Fruit fly (Drosophila melanogaster) whole organism, larva: Measurements from ENCODE around the gene RecQ5.

Experiments
- noc ChIP-seq: fragments of 200-800 bp; sonication (Bioruptor generic); optimal IDR thresholded peaks from 3 replicates; lab custom pipeline; 2019; ENCODE audit warnings: missing biosample characterization, mild to moderate bottlenecking, missing genetic modification characterization, moderate library complexity

The RecQ5 gene

DNA sequence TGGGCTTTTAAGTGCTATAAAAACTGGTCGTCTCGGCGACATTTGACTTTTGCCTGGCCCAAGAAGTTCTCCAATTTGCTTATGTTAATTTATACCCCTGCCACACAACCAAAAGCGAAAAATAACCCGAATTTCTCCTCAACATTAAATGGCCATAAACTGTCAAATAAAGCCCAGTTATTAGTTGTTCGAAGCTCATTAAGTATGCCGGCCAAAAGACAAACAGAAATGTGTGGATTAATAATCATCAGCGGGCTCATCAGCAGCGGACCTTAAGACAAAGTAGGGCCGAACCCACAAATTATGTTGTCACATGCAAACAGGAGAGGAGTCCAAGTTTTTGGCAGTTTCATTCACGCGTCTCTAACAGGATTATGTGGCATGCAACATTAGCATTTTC lies 23.3 kb upstream of the RecQ5 start:
- no peak for TF ChIP-seq noc (tag; lab: Kevin White, UChicago)

DNA sequence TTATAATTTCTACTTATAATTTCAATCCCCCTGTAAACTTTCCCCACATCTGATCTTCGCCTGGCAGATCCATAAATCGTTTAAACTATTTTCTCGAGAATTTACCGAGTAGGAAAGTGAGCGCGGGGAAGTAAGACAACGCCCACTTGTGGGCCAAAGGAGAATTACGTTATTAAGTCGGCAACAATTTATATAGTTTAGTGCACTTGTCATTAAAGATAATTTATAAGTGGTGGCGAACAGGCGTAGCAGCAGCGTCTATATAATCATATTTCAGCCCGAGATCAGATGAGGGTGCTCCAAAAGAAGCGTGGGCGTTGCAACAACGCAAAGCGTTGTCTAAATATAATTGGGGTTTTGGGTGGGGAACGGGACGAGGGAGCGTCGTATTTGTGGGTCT lies 22.9 kb upstream of the RecQ5 start:
- no peak for TF ChIP-seq noc (tag; lab: Kevin White, UChicago)

DNA sequence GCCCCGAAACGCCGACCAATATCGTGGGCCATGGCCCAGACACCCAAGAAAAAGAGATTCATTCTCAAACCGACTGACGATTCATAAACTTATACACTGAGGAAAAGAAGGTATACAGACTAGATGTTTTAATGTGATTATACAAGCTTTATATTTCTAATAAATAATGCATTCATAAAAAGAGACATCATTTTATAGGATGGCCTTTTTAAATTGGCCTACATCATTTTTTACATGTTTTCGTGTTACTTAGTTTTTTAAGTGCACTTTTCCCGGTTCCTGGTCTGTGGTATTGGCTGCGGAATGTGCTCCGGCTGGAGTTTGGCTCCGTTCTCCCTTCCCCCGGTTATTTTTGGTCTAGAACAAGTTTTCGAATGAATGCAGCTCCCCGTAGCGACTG lies 20.7 kb upstream of the RecQ5 start:
- TF ChIP-seq noc (tag; lab: Kevin White, UChicago): no peak

DNA sequence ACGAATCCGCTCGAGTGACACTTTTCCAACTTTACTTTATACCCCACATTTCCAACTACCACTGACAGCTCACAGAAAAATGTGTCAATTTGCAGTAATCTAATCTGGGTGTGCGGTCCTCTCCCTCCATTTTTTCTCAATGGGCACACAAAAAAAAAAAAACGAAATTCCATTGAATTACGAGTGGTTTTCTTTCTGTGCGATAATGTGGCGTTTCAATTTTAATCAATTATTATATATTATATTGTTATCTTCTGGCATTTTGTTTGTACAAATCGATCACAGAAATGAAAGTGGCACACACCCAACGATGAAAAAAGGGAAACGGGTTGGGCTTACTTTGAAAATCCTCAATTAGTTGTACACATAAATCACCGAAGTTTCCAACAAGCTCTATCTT lies 18.5 kb upstream of the RecQ5 start:
- TF ChIP-seq noc (tag; lab: Kevin White, UChicago): no peak

DNA sequence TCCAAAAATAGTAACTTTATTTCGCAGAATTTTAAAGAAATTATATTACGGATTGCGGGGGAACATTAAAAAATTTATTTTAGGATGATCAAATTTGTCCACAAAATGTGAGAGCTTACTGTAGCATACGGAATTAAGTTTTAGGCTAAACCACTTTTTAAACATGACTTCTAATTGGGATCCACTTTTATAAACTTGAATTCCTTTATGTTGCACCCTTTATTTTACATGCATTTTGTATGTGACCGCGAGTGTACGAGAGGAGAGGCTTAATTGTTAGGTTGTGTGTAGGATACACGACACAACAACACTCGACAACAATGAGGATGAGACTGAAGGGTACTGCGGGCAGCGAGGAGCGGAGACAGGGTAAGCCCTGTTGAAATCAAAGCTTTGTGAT lies 17.0 kb upstream of the RecQ5 start:
- TF ChIP-seq noc (tag; lab: Kevin White, UChicago): no peak

DNA sequence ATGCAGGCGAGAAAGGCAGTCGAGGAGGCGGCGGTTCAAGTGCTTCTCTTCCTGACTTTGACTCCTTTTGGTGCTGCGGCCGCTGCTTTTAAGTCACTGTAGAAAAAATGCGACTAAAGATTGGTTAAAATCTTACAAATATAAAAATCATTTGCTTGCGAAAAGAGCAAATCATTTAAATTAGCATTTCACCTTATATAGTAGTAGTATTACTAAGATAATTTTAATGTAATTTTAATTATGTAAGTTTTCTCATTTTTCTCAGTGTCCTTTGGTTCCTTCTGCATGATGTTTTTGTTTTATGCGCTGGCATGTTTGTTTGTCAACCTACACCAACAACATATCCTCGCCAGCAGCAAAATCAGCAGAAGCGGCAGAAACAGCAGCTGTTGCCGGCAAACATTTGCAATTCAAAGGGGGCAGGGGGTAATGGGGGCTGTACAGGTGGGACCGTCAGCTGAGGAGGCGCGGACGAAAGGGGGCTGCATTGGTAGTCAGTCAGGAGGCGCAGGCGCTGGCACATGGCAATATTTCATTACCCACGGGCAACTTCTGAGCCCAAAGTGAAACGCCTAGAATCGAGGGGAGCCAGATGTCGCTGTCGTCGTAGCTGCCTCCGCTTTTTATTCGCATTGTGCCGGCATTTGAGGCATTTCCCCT lies 15.5 kb upstream of the RecQ5 start:
- no peak for TF ChIP-seq noc (tag; lab: Kevin White, UChicago)

DNA sequence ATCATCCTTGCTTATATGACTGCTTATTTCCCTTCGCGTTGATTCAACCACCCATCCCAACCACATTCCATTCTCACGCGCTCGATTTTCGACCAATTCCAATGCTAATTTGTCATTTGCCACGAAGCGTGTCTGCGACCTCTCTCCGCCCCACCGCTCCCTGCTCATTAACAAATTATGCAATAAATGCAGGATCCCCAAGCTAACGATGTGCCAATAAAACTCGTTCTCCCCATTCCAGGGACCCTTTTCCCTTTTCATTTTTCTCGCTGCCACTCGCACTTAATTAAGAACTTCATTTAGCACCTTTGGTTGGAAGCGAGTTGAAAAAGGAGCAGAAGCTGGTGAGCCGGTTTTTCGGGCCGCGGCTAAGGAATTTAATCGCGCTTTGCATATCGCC lies 14.1 kb upstream of the RecQ5 start:
- TF ChIP-seq noc (tag; lab: Kevin White, UChicago): no peak

DNA sequence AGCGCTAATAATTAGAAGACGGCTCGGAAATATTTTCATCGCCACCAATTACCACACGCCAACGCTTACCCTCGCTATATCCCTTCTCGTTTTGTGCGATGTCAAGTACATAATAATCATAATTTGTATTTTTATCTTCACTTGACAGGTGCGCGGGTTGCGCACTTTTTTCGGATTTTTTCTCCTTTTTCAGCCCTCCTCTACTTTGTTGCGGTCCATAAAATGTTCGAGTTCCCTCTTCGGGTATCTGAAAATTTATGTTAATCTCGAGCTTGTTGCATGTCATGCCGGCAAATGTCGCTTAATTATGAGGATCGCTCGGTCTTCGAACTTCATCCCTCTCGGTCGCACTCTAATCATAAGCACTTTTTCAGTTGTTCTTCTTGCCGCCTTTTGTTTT lies 13.2 kb upstream of the RecQ5 start:
- no peak for TF ChIP-seq noc (tag; lab: Kevin White, UChicago)

DNA sequence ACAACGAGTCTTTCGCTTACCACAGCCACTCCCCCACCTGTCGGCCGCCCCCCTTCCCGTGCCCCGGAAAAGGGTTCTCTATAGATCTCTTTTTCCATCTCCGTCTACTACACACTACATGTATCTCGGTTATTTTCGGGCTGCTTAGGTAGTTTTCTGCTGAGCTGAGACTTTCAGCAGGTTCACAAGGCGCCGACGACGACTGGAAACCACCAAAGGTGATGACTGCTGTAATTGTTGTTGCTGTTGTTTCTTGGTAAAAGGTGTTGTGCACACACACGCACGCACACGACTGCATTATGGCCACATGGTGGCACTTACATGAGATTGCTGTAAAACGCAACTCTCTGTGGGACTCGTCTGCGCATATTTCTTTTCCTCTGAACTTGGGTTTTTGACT lies 11.8 kb upstream of the RecQ5 start:
- TF ChIP-seq noc (tag; lab: Kevin White, UChicago): no peak

DNA sequence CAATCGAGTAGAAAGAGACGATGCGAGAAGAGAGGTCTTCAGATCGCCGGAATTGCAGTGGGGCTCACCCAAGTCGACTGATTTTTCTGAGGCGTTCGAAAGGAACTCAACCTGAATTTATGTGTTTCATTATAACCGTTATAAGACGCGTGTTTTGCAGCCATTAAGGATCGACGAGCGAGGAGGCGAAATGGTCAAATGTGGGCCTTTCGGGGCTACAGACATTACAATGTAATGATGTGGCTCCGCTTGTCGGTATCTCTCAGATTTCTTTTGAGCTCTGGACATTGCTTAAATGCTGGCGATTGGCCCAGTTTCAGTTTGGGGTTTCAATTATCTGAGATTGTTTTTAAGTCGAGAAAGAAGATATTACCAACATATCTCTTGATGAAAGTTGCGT lies 10.9 kb upstream of the RecQ5 start:
- no peak for TF ChIP-seq noc (tag; lab: Kevin White, UChicago)

DNA sequence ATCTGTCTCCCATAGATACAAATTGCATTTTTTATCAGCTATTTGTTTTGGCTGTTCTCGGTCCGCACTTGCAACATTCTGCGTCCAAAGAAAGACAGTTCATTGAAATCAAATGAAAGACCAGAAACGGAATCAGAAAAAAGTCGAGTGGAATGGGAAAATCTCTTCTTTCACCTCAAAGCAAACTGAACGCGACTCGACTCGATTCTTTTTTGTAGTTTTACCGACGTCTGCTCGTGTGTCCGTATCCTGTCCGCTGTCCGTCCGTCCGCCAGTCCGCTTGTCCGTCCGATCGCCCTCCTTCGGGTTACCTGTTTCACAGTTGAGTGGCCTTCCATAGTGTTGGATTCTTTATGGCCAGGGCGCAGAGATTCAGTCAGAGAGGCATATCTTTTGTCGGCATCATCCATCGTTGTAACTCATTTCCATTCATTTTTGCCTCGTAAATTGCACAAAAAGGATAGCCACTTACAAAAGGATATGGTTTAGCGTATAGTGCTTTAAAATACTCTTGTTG lies 10.2 kb upstream of the RecQ5 start:
- no peak for TF ChIP-seq noc (tag; lab: Kevin White, UChicago)

DNA sequence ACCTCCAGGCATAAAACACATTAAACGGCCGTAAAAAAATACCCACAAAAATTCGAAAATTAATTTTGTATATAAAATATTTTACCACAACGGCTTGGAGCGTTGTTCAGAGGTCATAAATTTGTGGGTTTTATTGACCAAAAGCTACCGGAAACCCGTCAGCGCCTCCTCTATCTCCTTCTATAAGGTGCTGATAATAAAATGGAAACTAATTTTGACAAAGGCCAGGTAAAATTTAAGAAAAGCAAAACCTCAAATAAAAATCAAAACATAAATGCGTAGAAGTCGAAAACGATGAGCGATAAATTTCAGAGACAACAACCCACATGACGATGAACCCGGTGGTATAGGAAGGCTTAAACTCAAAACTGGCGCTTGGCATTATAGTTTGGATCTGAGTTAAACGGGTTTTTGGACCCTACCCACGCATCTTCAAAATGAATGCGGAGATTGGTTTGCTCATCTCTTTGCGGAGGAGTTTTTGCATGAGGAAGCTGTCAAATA lies 9.0 kb upstream of the RecQ5 start:
- peak; percentile 13 for TF ChIP-seq noc (tag; lab: Kevin White, UChicago)

DNA sequence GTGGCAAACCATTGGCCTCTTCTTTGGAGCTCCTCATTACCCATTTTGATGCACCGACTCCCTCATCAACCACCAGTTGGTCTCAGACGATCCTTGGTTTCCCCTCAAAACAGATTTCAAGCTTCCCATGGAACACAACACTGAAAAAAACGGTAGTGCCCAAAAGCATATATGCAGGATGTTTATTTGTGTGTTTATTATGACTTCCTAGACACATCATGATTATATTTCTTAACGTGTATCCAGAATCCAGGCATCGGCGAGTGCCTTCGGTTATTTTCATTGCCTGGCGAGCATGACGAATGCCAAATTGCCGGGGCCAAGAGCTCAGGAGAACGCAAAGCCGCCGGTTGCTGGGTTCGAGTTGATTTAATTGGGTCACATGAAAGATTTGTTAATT lies 7.9 kb upstream of the RecQ5 start:
- no peak for TF ChIP-seq noc (tag; lab: Kevin White, UChicago)

DNA sequence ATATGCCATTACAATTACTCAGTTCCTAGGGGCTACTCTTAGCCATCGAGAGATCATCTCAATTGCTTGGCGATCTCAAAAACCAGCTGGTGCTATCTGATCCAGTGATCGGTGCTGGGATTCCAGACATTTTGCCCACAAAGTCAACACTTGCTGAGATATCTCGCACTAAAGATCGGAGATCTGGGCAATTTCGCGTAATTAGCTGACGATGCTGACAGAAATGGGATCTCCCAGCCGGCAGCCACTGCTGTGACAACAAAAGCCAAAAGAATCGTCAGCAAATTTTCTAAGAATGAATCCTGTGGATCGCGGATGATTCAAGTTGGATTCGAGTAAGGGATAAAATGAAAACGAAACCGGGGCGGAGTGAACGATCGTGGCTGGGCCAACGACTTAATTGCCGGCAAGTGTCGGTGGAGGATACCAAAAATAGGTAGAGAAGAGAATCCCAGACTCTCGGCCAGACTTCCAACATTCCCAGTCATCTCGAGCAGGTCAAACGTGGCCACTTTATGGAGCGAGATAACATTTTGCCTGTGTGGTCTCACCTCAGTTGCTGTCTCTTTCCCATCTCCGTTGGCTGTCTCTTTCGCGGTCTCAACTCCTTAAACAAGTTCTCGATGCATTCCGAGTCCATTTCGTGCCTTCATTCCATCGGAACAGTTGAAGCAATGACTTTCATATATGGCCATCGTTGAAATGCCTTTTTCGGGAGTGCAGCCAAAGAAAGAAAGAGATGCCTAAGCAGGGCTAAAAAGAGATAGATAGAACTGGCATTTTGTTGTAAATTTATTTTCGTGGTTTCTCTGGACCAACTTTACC lies 6.0 kb upstream of the RecQ5 start:
- TF ChIP-seq noc (tag; lab: Kevin White, UChicago): no peak

DNA sequence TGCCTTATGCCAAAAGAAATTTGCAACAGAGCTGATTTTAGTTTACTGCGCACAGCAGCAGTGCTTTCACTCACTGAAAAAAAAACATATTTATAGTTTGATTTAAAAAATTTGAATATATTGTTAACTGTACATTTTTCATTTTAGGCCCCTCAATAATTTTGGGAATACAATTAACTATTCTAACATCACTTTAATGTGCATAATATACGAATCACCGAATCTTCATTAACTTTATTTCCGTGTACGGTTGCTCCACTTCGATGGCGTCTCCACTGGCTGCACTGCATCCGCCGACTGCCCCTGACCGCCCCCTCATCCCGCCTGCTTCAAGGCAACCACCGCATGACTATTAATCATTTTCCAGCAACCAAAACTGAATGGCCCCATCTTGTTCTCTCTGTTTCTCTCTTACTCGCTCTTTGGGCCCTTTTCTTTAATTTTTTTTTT lies 4.9 kb upstream of the RecQ5 start:
- no peak for TF ChIP-seq noc (tag; lab: Kevin White, UChicago)

DNA sequence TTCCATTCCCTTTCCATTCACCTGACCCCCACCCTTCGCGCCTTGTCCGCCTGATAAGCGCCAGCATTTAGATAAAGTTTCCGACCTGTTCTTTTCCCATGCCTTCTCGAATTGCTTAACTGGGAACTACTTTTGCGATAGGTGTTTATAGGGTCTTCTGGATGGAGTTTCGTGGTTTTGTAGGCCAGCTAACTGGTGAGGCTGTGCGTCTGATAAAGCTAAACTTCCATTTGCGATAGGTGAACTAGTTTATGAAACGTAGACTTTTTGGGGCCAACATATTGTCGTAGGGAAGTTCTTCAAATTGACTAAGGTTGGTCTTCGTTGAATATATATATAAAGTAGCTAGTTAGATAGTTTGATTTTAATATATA lies 3.7 kb upstream of the RecQ5 start:
- no peak for TF ChIP-seq noc (tag; lab: Kevin White, UChicago)
